Fruit fly (Drosophila melanogaster) whole organism, prepupa: ENCODE measurements around the gene Sumo.

ENCODE experiments used
- Blimp-1 ChIP-seq: fragments of 200-800 bp; sonication (Bioruptor generic); optimal IDR thresholded peaks from 3 replicates; lab custom pipeline; 2017; ENCODE audit warnings: missing biosample characterization, missing genetic modification characterization, mild to moderate bottlenecking, moderate library complexity, missing genetic modification reagents
- CG10631 ChIP-seq: fragments of 200-800 bp; sonication (Bioruptor generic); optimal IDR thresholded peaks from 2 replicates; lab custom pipeline; 2016; ENCODE audit warnings: missing biosample characterization, missing genetic modification characterization
- CG31627 ChIP-seq: fragments of 200-800 bp; sonication (Bioruptor generic); optimal IDR thresholded peaks from 3 replicates; lab custom pipeline; 2016; ENCODE audit warnings: missing biosample characterization, missing genetic modification characterization
- CG6276 ChIP-seq: fragments of 200-800 bp; sonication (Bioruptor generic); optimal IDR thresholded peaks from 2 replicates; lab custom pipeline; 2017; ENCODE audit warnings: missing biosample characterization, mild to moderate bottlenecking, missing genetic modification characterization
- CG6808 ChIP-seq: fragments of 200-800 bp; sonication (Bioruptor generic); optimal IDR thresholded peaks from 3 replicates; lab custom pipeline; 2017; ENCODE audit warnings: missing biosample characterization, missing genetic modification characterization, mild to moderate bottlenecking, moderate library complexity, missing genetic modification reagents
- CG8119 ChIP-seq: fragments of 200-800 bp; sonication (Bioruptor generic); IDR thresholded peaks from 3 replicates; pipeline ENCODE4 v1.3.6; 2022; ENCODE audit warnings: missing biosample characterization, missing genetic modification characterization
- Hr39 ChIP-seq: fragments of 200-800 bp; sonication (Bioruptor generic); optimal IDR thresholded peaks from 2 replicates; lab custom pipeline; 2016; ENCODE audit warnings: missing biosample characterization, missing genetic modification characterization
- Lpt ChIP-seq: fragments of 200-800 bp; sonication (Bioruptor generic); optimal IDR thresholded peaks from 3 replicates; lab custom pipeline; 2016; ENCODE audit warnings: missing biosample characterization, missing genetic modification characterization
- Sox14 ChIP-seq: fragments of 200-800 bp; sonication (Bioruptor generic); optimal IDR thresholded peaks from 3 replicates; lab custom pipeline; 2016; ENCODE audit warnings: missing biosample characterization, missing genetic modification characterization
- dac ChIP-seq: fragments of 200-800 bp; sonication (Bioruptor generic); optimal IDR thresholded peaks from 2 replicates; lab custom pipeline; 2017; ENCODE audit warnings: missing biosample characterization, mild to moderate bottlenecking, missing genetic modification characterization

- no peak for TF ChIP-seq CG10631 (GFP tag; lab: Kevin White, UChicago)
- no peak for TF ChIP-seq CG6276 (GFP tag; lab: Kevin White, UChicago)
- no peak for TF ChIP-seq CG8119
- TF ChIP-seq Hr39 (GFP tag; lab: Kevin White, UChicago): no peak
- TF ChIP-seq Blimp-1: no peak
- TF ChIP-seq Sox14: no peak
- no peak for TF ChIP-seq Lpt (GFP tag; lab: Kevin White, UChicago)
- no peak for TF ChIP-seq CG31627 (GFP tag; lab: Kevin White, UChicago)
- TF ChIP-seq CG6808: no peak
- no peak for TF ChIP-seq dac (GFP tag; lab: Kevin White, UChicago)
Measured at dm6 chr2L:6960165-6960564, 7.3 kb downstream of the Sumo start, which contains the start of the genes Atac1 and Hmgcl.
